Worm (Caenorhabditis elegans) whole organism, early embryonic: ENCODE results near the gene irld-17.

Source experiments
- F13C5.2 ChIP-seq: sonication (generic microtip); optimal IDR thresholded peaks from 2 replicates; lab custom pipeline; 2017; ENCODE audit warnings: mild to moderate bottlenecking, missing genetic modification characterization, inconsistent platforms, missing compliant biosample characterization
- ama-1 ChIP-seq: fragments of 150-350 bp; optimal IDR thresholded peaks from 2 replicates; lab custom pipeline; 2014
- ceh-13 ChIP-seq: fragments of 200-800 bp; sonication (Bioruptor generic); optimal IDR thresholded peaks from 2 replicates; lab custom pipeline; 2018; ENCODE audit warnings: mild to moderate bottlenecking, missing genetic modification characterization, missing compliant biosample characterization
- ceh-36 ChIP-seq: sonication (generic microtip); optimal IDR thresholded peaks from 2 replicates; lab custom pipeline; 2016; ENCODE audit warnings: missing genetic modification characterization, inconsistent platforms, missing compliant biosample characterization
- ets-7 ChIP-seq: sonication (generic microtip); optimal IDR thresholded peaks from 2 replicates; lab custom pipeline; 2016; ENCODE audit warnings: missing genotype, missing genetic modification characterization, missing compliant biosample characterization
- flt-1 ChIP-seq: fragments of 200-800 bp; sonication (Bioruptor generic); IDR thresholded peaks from 2 replicates; pipeline ENCODE4 v1.3.6; 2022; ENCODE audit warnings: missing genetic modification characterization, missing compliant biosample characterization
- hmbx-1 ChIP-seq: sonication (generic microtip); optimal IDR thresholded peaks from 2 replicates; lab custom pipeline; 2016; ENCODE audit warnings: mild to moderate bottlenecking, missing genetic modification characterization, missing compliant biosample characterization
- scrt-1 ChIP-seq: fragments of 200-800 bp; sonication (Bioruptor generic); IDR thresholded peaks from 2 replicates; pipeline ENCODE4 v1.3.6; 2022; ENCODE audit warnings: missing genetic modification characterization, missing compliant biosample characterization
- tra-4 ChIP-seq: sonication (generic microtip); optimal IDR thresholded peaks from 2 replicates; lab custom pipeline; 2017; ENCODE audit warnings: missing genetic modification characterization, missing compliant biosample characterization

The irld-17 gene

ce11 chrV:1682279-1682678 is 50.5 kb downstream of the irld-17 start, which contains the start of gene srh-3:
Gene srh-3 (plus strand): TSS chrV:1682579.
- TF ChIP-seq tra-4 (tag; lab: Kevin White, UChicago): no peak

- no peak for TF ChIP-seq F13C5.2 (tag; lab: Kevin White, UChicago)
- no peak for TF ChIP-seq flt-1 (GFP tag; lab: Robert Waterston, UW)
- no peak for TF ChIP-seq ets-7 (tag; lab: Kevin White, UChicago)
- no peak for TF ChIP-seq tra-4 (tag; lab: Kevin White, UChicago)
- no peak for TF ChIP-seq ceh-36 (tag; lab: Kevin White, UChicago)
- TF ChIP-seq ceh-13 (GFP tag; lab: Kevin White, UChicago): no peak
- TF ChIP-seq scrt-1 (GFP tag; lab: Robert Waterston, UW): no peak
- TF ChIP-seq ama-1 (lab: Kevin White, UChicago): no peak
- no peak for TF ChIP-seq hmbx-1 (tag; lab: Kevin White, UChicago)
Observed at ce11 chrV:1685328-1685727, 53.5 kb downstream of the irld-17 start, which contains the start of gene srh-5. Gene srh-5 (plus strand): TSS chrV:1685628.
